Worm (Caenorhabditis elegans) whole organism, young adult: ENCODE data around the gene T08A11.1.

ENCODE experiments used
- F33H1.4 ChIP-seq: fragments of 200-800 bp; sonication (Bioruptor generic); IDR thresholded peaks from 2 replicates; pipeline ENCODE4 v1.3.6; 2022; ENCODE audit warnings: missing genetic modification reagents, missing genetic modification characterization, missing compliant biosample characterization
- F49E8.2 ChIP-seq: sonication (generic microtip); optimal IDR thresholded peaks from 3 replicates; lab custom pipeline; 2017; ENCODE audit warnings: missing genetic modification characterization, mild to moderate bottlenecking, missing compliant biosample characterization, antibody characterized with exemption, moderate library complexity; ENCODE audit not compliant: insufficient read depth
- ama-1 ChIP-seq, 3 experiments: fragments of 150-350 bp in 1 of 3; sonication (generic microtip) in 2 of 3; optimal IDR thresholded peaks; 2 replicates each; lab custom pipeline; 2014 to 2018; ENCODE audit warnings: missing biosample characterization in 2 of 3, missing genetic modification characterization in 2 of 3, missing genetic modification reagents in 2 of 3
- ekl-4 ChIP-seq: fragments of 200-800 bp; sonication (Bioruptor generic); IDR thresholded peaks from 2 replicates; pipeline ENCODE4 v1.3.6; 2022; ENCODE audit warnings: missing genetic modification reagents, missing genetic modification characterization, missing compliant biosample characterization
- gei-17 ChIP-seq: fragments of 200-800 bp; sonication (Bioruptor generic); optimal IDR thresholded peaks from 2 replicates; lab custom pipeline; 2018; ENCODE audit warnings: mild to moderate bottlenecking, missing genetic modification characterization, missing compliant biosample characterization
- madf-10 ChIP-seq: sonication (generic microtip); optimal IDR thresholded peaks from 2 replicates; lab custom pipeline; 2016; ENCODE audit warnings: mild to moderate bottlenecking, missing genetic modification characterization, missing compliant biosample characterization
- nfya-1 ChIP-seq: sonication (generic microtip); optimal IDR thresholded peaks from 2 replicates; lab custom pipeline; 2017; ENCODE audit warnings: antibody characterized with exemption, missing compliant biosample characterization, missing genetic modification characterization, borderline replicate concordance; ENCODE audit not compliant: insufficient read depth
- nfya-2 ChIP-seq: fragments of 200-800 bp; sonication (Bioruptor generic); IDR thresholded peaks from 2 replicates; pipeline ENCODE4 v1.3.6; 2022; ENCODE audit warnings: missing genetic modification reagents, missing genetic modification characterization, missing compliant biosample characterization
- pha-4 ChIP-seq: fragments of 150-350 bp; sonication (generic microtip); optimal IDR thresholded peaks from 2 replicates; lab custom pipeline; 2014; ENCODE audit warnings: missing biosample characterization, missing genetic modification reagents, missing genetic modification characterization
- sdz-38 ChIP-seq: sonication (generic microtip); optimal IDR thresholded peaks from 2 replicates; lab custom pipeline; 2016; ENCODE audit warnings: missing genotype, missing genetic modification characterization, missing compliant biosample characterization
- snpc-1.3 ChIP-seq: sonication (generic microtip); optimal IDR thresholded peaks from 2 replicates; lab custom pipeline; 2017; ENCODE audit warnings: missing genetic modification characterization, mild to moderate bottlenecking, missing compliant biosample characterization, antibody characterized with exemption, moderate library complexity, missing genotype, missing genetic modification reagents; ENCODE audit not compliant: insufficient read depth
- snpc-4 ChIP-seq, 5 experiments: fragments of 150-350 bp in 1 of 5; sonication (generic microtip) in 4 of 5; optimal IDR thresholded peaks; 2 replicates each; lab custom pipeline; 2014 to 2018; ENCODE audit warnings: missing genetic modification characterization in 5 of 5, missing biosample characterization in 3 of 5, antibody characterized with exemption in 2 of 5, mild to moderate bottlenecking in 2 of 5, missing compliant biosample characterization in 2 of 5, missing genotype in 2 of 5, moderate library complexity in 2 of 5, missing genetic modification reagents in 1 of 5
- unc-130 ChIP-seq: sonication (generic microtip); optimal IDR thresholded peaks from 2 replicates; lab custom pipeline; 2016; ENCODE audit warnings: missing genetic modification reagents, missing genetic modification characterization, missing compliant biosample characterization
- unc-62 ChIP-seq: fragments of 150-350 bp; optimal IDR thresholded peaks from 2 replicates; lab custom pipeline; 2014; ENCODE audit warnings: missing biosample characterization, missing genetic modification reagents, missing genetic modification characterization

DNA sequence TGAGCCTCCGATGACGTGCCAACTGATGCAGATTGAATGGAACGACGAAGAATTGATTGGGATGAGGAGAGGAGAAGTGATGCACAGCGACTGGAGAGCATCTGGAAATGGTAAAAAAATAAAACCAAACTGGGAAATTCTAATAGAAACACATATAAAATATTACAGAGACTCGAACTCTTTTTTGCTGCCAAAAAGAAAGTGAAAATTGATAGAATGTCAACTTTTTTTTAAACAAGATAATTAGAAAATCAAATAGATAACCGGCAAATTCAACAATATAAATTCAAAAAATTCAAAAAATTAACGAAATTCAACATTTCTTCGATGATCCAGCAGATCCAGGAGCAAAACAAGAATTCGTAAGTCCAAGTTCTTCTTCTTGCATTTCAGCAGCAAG is 19.5 kb downstream of the T08A11.1 start, which contains the start of gene mrpl-21:
- TF ChIP-seq unc-62 (GFP tag; lab: Kevin White, UChicago) (no peak), sdz-38 (tag; lab: Kevin White, UChicago) (no peak), snpc-1.3 (tag; lab: Kevin White, UChicago) (no peak), F49E8.2 (no peak), ama-1 (optimal IDR thresholded peaks at IDR 0.05; lab: Kevin White, UChicago) (no peak), ama-1 (GFP tag; optimal IDR thresholded peaks at IDR 0.05; lab: Kevin White, UChicago) (no peak), ekl-4 (GFP tag; lab: Robert Waterston, UW) (no peak), madf-10 (tag; lab: Kevin White, UChicago) (no peak), nfya-2 (GFP tag; lab: Robert Waterston, UW) (no peak), nfya-1 (tag; lab: Kevin White, UChicago) (no peak), gei-17 (GFP tag; lab: Kevin White, UChicago) (no peak), F33H1.4 (GFP tag; lab: Robert Waterston, UW) (no peak), snpc-4 (GFP tag; optimal IDR thresholded peaks at IDR 0.05; lab: Kevin White, UChicago) (no peak), snpc-4 (tag; optimal IDR thresholded peaks at IDR 0.05; lab: Kevin White, UChicago) (no peak), pha-4 (tag; lab: Kevin White, UChicago) (no peak), unc-130 (GFP tag; lab: Kevin White, UChicago) (no peak)
